Fruit fly (Drosophila melanogaster) whole organism, embryonic: ENCODE measurements around the gene CG14803.

Experiments
- Ada2b ChIP-seq: fragments of 200-800 bp; sonication (Bioruptor generic); IDR thresholded peaks from 2 replicates; pipeline ENCODE4 v1.3.6; 2022; ENCODE audit warnings: missing biosample characterization, missing genetic modification characterization
- Antp ChIP-seq: fragments of 200-800 bp; sonication (Bioruptor generic); optimal IDR thresholded peaks from 3 replicates; lab custom pipeline; 2016; ENCODE audit warnings: missing biosample characterization, missing genetic modification characterization
- Atf6 ChIP-seq: fragments of 200-800 bp; sonication (Bioruptor generic); IDR thresholded peaks from 2 replicates; pipeline ENCODE4 v1.3.6; 2022; ENCODE audit warnings: missing biosample characterization, missing genetic modification characterization
- B-H2 ChIP-seq: fragments of 200-800 bp; sonication (Bioruptor generic); optimal IDR thresholded peaks from 2 replicates; lab custom pipeline; 2018; ENCODE audit warnings: missing biosample characterization, mild to moderate bottlenecking, missing genetic modification characterization
- CG10209 ChIP-seq: fragments of 200-800 bp; sonication (Bioruptor generic); optimal IDR thresholded peaks from 3 replicates; lab custom pipeline; 2017; ENCODE audit warnings: missing biosample characterization, mild to moderate bottlenecking, missing genetic modification characterization, missing genetic modification reagents
- CG14441 ChIP-seq: fragments of 200-800 bp; sonication (Bioruptor generic); IDR thresholded peaks from 2 replicates; pipeline ENCODE4 v1.3.6; 2022; ENCODE audit warnings: missing biosample characterization, missing genetic modification characterization
- CG31388 ChIP-seq: fragments of 200-800 bp; sonication (Bioruptor generic); optimal IDR thresholded peaks from 2 replicates; lab custom pipeline; 2016; ENCODE audit warnings: missing biosample characterization, missing genetic modification characterization
- CG4424 ChIP-seq: fragments of 200-800 bp; sonication (Bioruptor generic); optimal IDR thresholded peaks from 3 replicates; lab custom pipeline; 2016; ENCODE audit warnings: missing biosample characterization, missing genetic modification characterization
- CG4820 ChIP-seq: fragments of 200-800 bp; sonication (Bioruptor generic); optimal IDR thresholded peaks from 3 replicates; lab custom pipeline; 2016; ENCODE audit warnings: missing biosample characterization, missing genetic modification characterization
- CG4854 ChIP-seq: fragments of 200-800 bp; sonication (Bioruptor generic); optimal IDR thresholded peaks from 2 replicates; lab custom pipeline; 2016; ENCODE audit warnings: missing biosample characterization, missing genetic modification characterization, inconsistent platforms
- CG5245 ChIP-seq: fragments of 200-800 bp; sonication (Bioruptor generic); optimal IDR thresholded peaks from 3 replicates; lab custom pipeline; 2016; ENCODE audit warnings: missing biosample characterization, missing genetic modification characterization
- CG5953 ChIP-seq: fragments of 200-800 bp; sonication (Bioruptor generic); IDR thresholded peaks from 2 replicates; pipeline ENCODE4 v1.3.6; 2022; ENCODE audit warnings: missing biosample characterization, missing genetic modification characterization
- CG6272 ChIP-seq: fragments of 200-800 bp; sonication (Bioruptor generic); IDR thresholded peaks from 2 replicates; pipeline ENCODE4 v1.3.6; 2022; ENCODE audit warnings: missing biosample characterization, missing genetic modification characterization
- CG6813 ChIP-seq: fragments of 200-800 bp; sonication (Bioruptor generic); optimal IDR thresholded peaks from 2 replicates; lab custom pipeline; 2017; ENCODE audit warnings: missing biosample characterization, missing genetic modification characterization, mild to moderate bottlenecking, moderate library complexity, missing genetic modification reagents
- CG7963 ChIP-seq: fragments of 200-800 bp; sonication (Bioruptor generic); IDR thresholded peaks from 3 replicates; pipeline ENCODE4 v1.3.6; 2022; ENCODE audit warnings: missing biosample characterization, missing genetic modification characterization; ENCODE audit not compliant: partially characterized antibody
- Drgx ChIP-seq: fragments of 200-800 bp; sonication (Bioruptor generic); IDR thresholded peaks from 2 replicates; pipeline ENCODE4 v1.3.6; 2022; ENCODE audit warnings: missing biosample characterization, missing genetic modification characterization
- H15 ChIP-seq: fragments of 200-800 bp; sonication (Bioruptor generic); IDR thresholded peaks from 3 replicates; pipeline ENCODE4 v1.3.6; 2022; ENCODE audit warnings: missing biosample characterization, missing genetic modification characterization
- Hsf ChIP-seq: fragments of 200-800 bp; sonication (Bioruptor generic); optimal IDR thresholded peaks from 3 replicates; lab custom pipeline; 2016; ENCODE audit warnings: missing biosample characterization, missing genetic modification characterization
- Max ChIP-seq: fragments of 200-800 bp; sonication (Bioruptor generic); optimal IDR thresholded peaks from 2 replicates; lab custom pipeline; 2016; ENCODE audit warnings: missing biosample characterization, mild to moderate bottlenecking, missing genetic modification characterization
- NC2β ChIP-seq: fragments of 200-800 bp; sonication (Bioruptor generic); optimal IDR thresholded peaks from 2 replicates; lab custom pipeline; 2016; ENCODE audit warnings: missing biosample characterization, missing genetic modification characterization
- Neu2 ChIP-seq: fragments of 200-800 bp; sonication (Bioruptor generic); optimal IDR thresholded peaks from 3 replicates; lab custom pipeline; 2016; ENCODE audit warnings: missing biosample characterization, missing genetic modification characterization, borderline replicate concordance
- Oaz ChIP-seq: fragments of 200-800 bp; sonication (Bioruptor generic); IDR thresholded peaks from 2 replicates; pipeline ENCODE4 v1.3.6; 2022; ENCODE audit warnings: missing biosample characterization, missing genetic modification characterization
- Oli ChIP-seq: fragments of 200-800 bp; sonication (Bioruptor generic); optimal IDR thresholded peaks from 2 replicates; lab custom pipeline; 2018; ENCODE audit warnings: missing biosample characterization, mild to moderate bottlenecking, missing genetic modification characterization, moderate library complexity
- Optix ChIP-seq: fragments of 200-800 bp; sonication (Bioruptor generic); IDR thresholded peaks from 3 replicates; pipeline ENCODE4 v1.3.6; 2022; ENCODE audit warnings: missing biosample characterization, missing genetic modification characterization
- Pdp1 ChIP-seq, 2 experiments: fragments of 200-800 bp; sonication (Bioruptor generic); optimal IDR thresholded peaks; 3 replicates each; lab custom pipeline; 2016; ENCODE audit warnings: missing biosample characterization in 2 of 2, missing genetic modification characterization in 2 of 2, mild to moderate bottlenecking in 1 of 2, moderate library complexity in 1 of 2
- TFAM ChIP-seq: fragments of 200-800 bp; sonication (Bioruptor generic); optimal IDR thresholded peaks from 2 replicates; lab custom pipeline; 2017; ENCODE audit warnings: missing biosample characterization, missing genetic modification characterization, inconsistent platforms
- Usf ChIP-seq: fragments of 200-800 bp; sonication (Bioruptor generic); optimal IDR thresholded peaks from 2 replicates; lab custom pipeline; 2017; ENCODE audit warnings: missing genotype, missing biosample characterization, missing genetic modification characterization
- bowl ChIP-seq: fragments of 200-800 bp; sonication (Bioruptor generic); IDR thresholded peaks from 2 replicates; pipeline ENCODE4 v1.3.6; 2022; ENCODE audit warnings: missing biosample characterization, missing genetic modification characterization
- br ChIP-seq: fragments of >200 bp; optimal IDR thresholded peaks from 2 replicates; lab custom pipeline; 2017
- cas ChIP-seq: fragments of 200-800 bp; sonication (Bioruptor generic); IDR thresholded peaks from 2 replicates; pipeline ENCODE4 v1.3.6; 2022; ENCODE audit warnings: missing biosample characterization, missing genetic modification characterization
- chm ChIP-seq: fragments of 200-800 bp; sonication (Bioruptor generic); IDR thresholded peaks from 2 replicates; pipeline ENCODE4 v1.3.6; 2022; ENCODE audit warnings: missing biosample characterization, missing genetic modification characterization
- dati ChIP-seq: fragments of 200-800 bp; sonication (Bioruptor generic); IDR thresholded peaks from 2 replicates; pipeline ENCODE4 v1.3.6; 2022; ENCODE audit warnings: missing biosample characterization, missing genetic modification characterization
- dimm ChIP-seq: fragments of 200-800 bp; sonication (Bioruptor generic); IDR thresholded peaks from 2 replicates; pipeline ENCODE4 v1.3.6; 2022; ENCODE audit warnings: missing biosample characterization, missing genetic modification characterization
- disco-r ChIP-seq: fragments of 200-800 bp; sonication (Bioruptor generic); optimal IDR thresholded peaks from 2 replicates; lab custom pipeline; 2016; ENCODE audit warnings: missing biosample characterization, missing genetic modification characterization
- gcm ChIP-seq: fragments of 200-800 bp; sonication (Bioruptor generic); optimal IDR thresholded peaks from 2 replicates; lab custom pipeline; 2019; ENCODE audit warnings: missing biosample characterization, mild to moderate bottlenecking, missing genetic modification characterization, moderate library complexity
- gcm2 ChIP-seq: fragments of 200-800 bp; sonication (Bioruptor generic); optimal IDR thresholded peaks from 2 replicates; lab custom pipeline; 2016; ENCODE audit warnings: missing biosample characterization, missing genetic modification characterization
- insv ChIP-seq, 2 experiments: fragments of 200-800 bp; sonication (Bioruptor generic); optimal IDR thresholded peaks; 3 replicates each; lab custom pipeline; 2016 to 2018; ENCODE audit warnings: missing biosample characterization in 2 of 2, missing genetic modification characterization in 2 of 2
- kah ChIP-seq: fragments of 200-800 bp; sonication (Bioruptor generic); optimal IDR thresholded peaks from 2 replicates; lab custom pipeline; 2018; ENCODE audit warnings: missing biosample characterization, mild to moderate bottlenecking, missing genetic modification characterization
- kni ChIP-seq: fragments of 200-800 bp; sonication (Bioruptor generic); optimal IDR thresholded peaks from 3 replicates; lab custom pipeline; 2017; ENCODE audit warnings: mild to moderate bottlenecking, missing biosample characterization, missing genetic modification reagents, missing genetic modification characterization
- lbe ChIP-seq: fragments of 200-800 bp; sonication (Bioruptor generic); optimal IDR thresholded peaks from 2 replicates; lab custom pipeline; 2016; ENCODE audit warnings: missing biosample characterization, mild to moderate bottlenecking, missing genetic modification characterization
- maf-S ChIP-seq: fragments of 200-800 bp; sonication (Bioruptor generic); optimal IDR thresholded peaks from 2 replicates; lab custom pipeline; 2016; ENCODE audit warnings: missing biosample characterization, missing genetic modification characterization
- org-1 ChIP-seq: fragments of 200-800 bp; sonication (Bioruptor generic); optimal IDR thresholded peaks from 2 replicates; lab custom pipeline; 2017; ENCODE audit warnings: missing biosample characterization, missing genetic modification characterization
- rib ChIP-seq: fragments of 200-800 bp; sonication (Bioruptor generic); IDR thresholded peaks from 2 replicates; pipeline ENCODE4 v1.3.6; 2022; ENCODE audit warnings: missing biosample characterization, missing genetic modification characterization
- sc ChIP-seq, 3 experiments: fragments of >200 bp in 2 of 3; fragments of 200-800 bp in 1 of 3; sonication (Bioruptor generic) in 1 of 3; optimal IDR thresholded peaks; 2 replicates in 2 of 3; 3 replicates in 1 of 3; lab custom pipeline; 2017; ENCODE audit warnings: mild to moderate bottlenecking in 1 of 3, missing biosample characterization in 1 of 3, missing genetic modification characterization in 1 of 3, missing genetic modification reagents in 1 of 3
- schlank ChIP-seq: fragments of 200-800 bp; sonication (Bioruptor generic); optimal IDR thresholded peaks from 2 replicates; lab custom pipeline; 2018; ENCODE audit warnings: missing biosample characterization, mild to moderate bottlenecking, missing genetic modification characterization
- slbo ChIP-seq: fragments of 200-800 bp; sonication (Bioruptor generic); IDR thresholded peaks from 2 replicates; pipeline ENCODE4 v1.3.6; 2022; ENCODE audit warnings: missing biosample characterization, missing genetic modification characterization
- sr ChIP-seq: fragments of 200-800 bp; sonication (Bioruptor generic); IDR thresholded peaks from 3 replicates; pipeline ENCODE4 v1.3.6; 2022; ENCODE audit warnings: missing biosample characterization, missing genetic modification characterization
- trem ChIP-seq: fragments of 200-800 bp; optimal IDR thresholded peaks from 3 replicates; lab custom pipeline; 2019; ENCODE audit warnings: missing biosample characterization, mild to moderate bottlenecking, missing genetic modification characterization, moderate library complexity
- ttk ChIP-seq: fragments of 200-800 bp; sonication (Bioruptor generic); IDR thresholded peaks from 2 replicates; pipeline ENCODE4 v2.1.2; 2022; ENCODE audit warnings: missing biosample characterization, missing genetic modification characterization
- vnd ChIP-seq: fragments of 200-800 bp; sonication (Bioruptor generic); IDR thresholded peaks from 3 replicates; pipeline ENCODE4 v1.3.6; 2022; ENCODE audit warnings: missing biosample characterization, missing genetic modification characterization; ENCODE audit not compliant: partially characterized antibody
- zf30C ChIP-seq: fragments of 200-800 bp; sonication (Bioruptor generic); optimal IDR thresholded peaks from 3 replicates; lab custom pipeline; 2018; ENCODE audit warnings: missing biosample characterization, mild to moderate bottlenecking, missing genetic modification characterization

The CG14803 gene

dm6 chrX:1849914-1850313 lies 18.8 kb upstream of the CG14803 start (continued):
- no peak for TF ChIP-seq chm (GFP tag; lab: Robert Waterston, UW)
- peak; percentile 89 for TF ChIP-seq CG6813 (GFP tag; lab: Kevin White, UChicago)
- peak; percentile 83 for TF ChIP-seq CG4854 (GFP tag; lab: Kevin White, UChicago)
- TF ChIP-seq dati (GFP tag; lab: Robert Waterston, UW) = no peak
- TF ChIP-seq CG10209 = peak; percentile 85
- TF ChIP-seq TFAM (GFP tag; lab: Kevin White, UChicago) = no peak
- peak; percentile 53; the same call in 1 of the 3 replicates for TF ChIP-seq H15 (GFP tag; lab: Robert Waterston, UW)
- TF ChIP-seq CG4424 = peak; percentile 77
- TF ChIP-seq CG4820 = peak; percentile 62
- no peak for TF ChIP-seq Drgx
- TF ChIP-seq lbe (GFP tag; lab: Kevin White, UChicago) = peak; percentile 22
- no peak for TF ChIP-seq CG7963
- peak in 1 of 2 experiments; percentile 38 for TF ChIP-seq insv (GFP tag; optimal IDR thresholded peaks at IDR 0.05; lab: Kevin White, UChicago)
- no peak for TF ChIP-seq sr
- TF ChIP-seq Atf6 (GFP tag; lab: Robert Waterston, UW) = peak; percentile 93
- TF ChIP-seq CG6272 (GFP tag; lab: Robert Waterston, UW) = peak; percentile 69
- no peak for TF ChIP-seq kni (GFP tag; lab: Kevin White, UChicago)
- TF ChIP-seq Optix (GFP tag; lab: Robert Waterston, UW) = no peak
- TF ChIP-seq sc (optimal IDR thresholded peaks at IDR 0.05; lab: Kevin White, UChicago) = no peak
- peak; percentile 40 for TF ChIP-seq sc (GFP tag; optimal IDR thresholded peaks at IDR 0.05; lab: Kevin White, UChicago)
- no peak for TF ChIP-seq vnd (GFP tag; lab: Robert Waterston, UW)
- TF ChIP-seq kah (GFP tag; lab: Kevin White, UChicago) = peak; percentile 48
- TF ChIP-seq zf30C (GFP tag; lab: Kevin White, UChicago) = peak; percentile 85
- peak; percentile 81 for TF ChIP-seq Hsf
- TF ChIP-seq CG5953 (GFP tag; lab: Robert Waterston, UW) = no peak
- peak; percentile 51 for TF ChIP-seq NC2β (GFP tag; lab: Kevin White, UChicago)
- peak; percentile 63 for TF ChIP-seq disco-r (GFP tag; lab: Kevin White, UChicago)
- TF ChIP-seq Max (GFP tag; lab: Kevin White, UChicago) = peak; percentile 86
- TF ChIP-seq ttk (GFP tag; lab: Robert Waterston, UW) = peak; percentile 45; the same call in 1 of the 2 replicates
- TF ChIP-seq maf-S (GFP tag; lab: Kevin White, UChicago) = peak; percentile 68
- TF ChIP-seq CG31388 (GFP tag; lab: Kevin White, UChicago) = peak; percentile 21
- peak; percentile 64 for TF ChIP-seq Usf
- peak; percentile 51 for TF ChIP-seq CG5245
- peak; percentile 83 for TF ChIP-seq schlank
- TF ChIP-seq CG14441 (GFP tag; lab: Robert Waterston, UW) = peak; percentile 63
- peak; percentile 88 for TF ChIP-seq B-H2 (GFP tag; lab: Kevin White, UChicago)
- peak; percentile 68 for TF ChIP-seq rib (GFP tag; lab: Robert Waterston, UW)
- TF ChIP-seq Oaz (GFP tag; lab: Robert Waterston, UW) = peak; percentile 56
- peak; percentile 48; the same call in 1 of the 2 replicates for TF ChIP-seq cas (GFP tag; lab: Robert Waterston, UW)
- no peak for TF ChIP-seq dimm
- TF ChIP-seq Pdp1 (GFP tag; optimal IDR thresholded peaks at IDR 0.05; lab: Kevin White, UChicago) = peak; percentile 74 to 85
- peak; percentile 63 for TF ChIP-seq trem
- TF ChIP-seq Ada2b (GFP tag; lab: Robert Waterston, UW) = peak; percentile 75
- no peak for TF ChIP-seq br (lab: Kevin White, UChicago)
- no peak for TF ChIP-seq Neu2 (GFP tag; lab: Kevin White, UChicago)
- TF ChIP-seq slbo (GFP tag; lab: Robert Waterston, UW) = peak; percentile 90
- TF ChIP-seq Oli (tag; lab: Kevin White, UChicago) = peak; percentile 85
- peak; percentile 85 for TF ChIP-seq org-1 (GFP tag; lab: Kevin White, UChicago)
- TF ChIP-seq Antp (GFP tag; lab: Kevin White, UChicago) = peak; percentile 56
- TF ChIP-seq gcm = peak; percentile 70
- TF ChIP-seq bowl (GFP tag; lab: Robert Waterston, UW) = peak; percentile 25; the same call in 1 of the 2 replicates
- peak; percentile 44 for TF ChIP-seq gcm2 (GFP tag; lab: Kevin White, UChicago)
